Worm (Caenorhabditis elegans) whole organism, L1 larva: ENCODE measurements around the gene tag-151.

Experiments
- C04F5.9 ChIP-seq: sonication (generic microtip); optimal IDR thresholded peaks from 2 replicates; lab custom pipeline; 2016; ENCODE audit warnings: missing genetic modification characterization, missing compliant biosample characterization
- C16A3.4 ChIP-seq: fragments of 150-350 bp; optimal IDR thresholded peaks from 2 replicates; lab custom pipeline; 2014; ENCODE audit warnings: missing biosample characterization, missing genetic modification characterization
- C34B4.2 ChIP-seq: sonication (generic microtip); optimal IDR thresholded peaks from 2 replicates; lab custom pipeline; 2017; ENCODE audit warnings: mild to moderate bottlenecking, missing genetic modification characterization, missing compliant biosample characterization
- F16B12.6 ChIP-seq: fragments of 150-350 bp; optimal IDR thresholded peaks from 2 replicates; lab custom pipeline; 2014; ENCODE audit warnings: missing biosample characterization, missing genetic modification characterization
- aly-2 ChIP-seq: fragments of 150-350 bp; optimal IDR thresholded peaks from 2 replicates; lab custom pipeline; 2014; ENCODE audit warnings: missing biosample characterization, missing genetic modification characterization
- blmp-1 ChIP-seq: fragments of 150-350 bp; optimal IDR thresholded peaks from 2 replicates; lab custom pipeline; 2014; ENCODE audit warnings: missing biosample characterization, missing genetic modification characterization
- ceh-63 ChIP-seq: fragments of 200-800 bp; sonication (Bioruptor generic); optimal IDR thresholded peaks from 2 replicates; lab custom pipeline; 2018; ENCODE audit warnings: mild to moderate bottlenecking, missing genetic modification characterization, missing compliant biosample characterization
- ceh-8 ChIP-seq: fragments of 200-800 bp; sonication (Bioruptor generic); optimal IDR thresholded peaks from 2 replicates; lab custom pipeline; 2018; ENCODE audit warnings: mild to moderate bottlenecking, missing genetic modification characterization, moderate library complexity, missing compliant biosample characterization
- ces-1 ChIP-seq: fragments of 150-350 bp; optimal IDR thresholded peaks from 2 replicates; lab custom pipeline; 2014; ENCODE audit warnings: missing biosample characterization, missing genetic modification reagents, missing genetic modification characterization
- dsc-1 ChIP-seq: sonication (generic microtip); optimal IDR thresholded peaks from 2 replicates; lab custom pipeline; 2016; ENCODE audit warnings: mild to moderate bottlenecking, missing genetic modification characterization, missing compliant biosample characterization
- elt-2 ChIP-seq: sonication (generic microtip); optimal IDR thresholded peaks from 2 replicates; lab custom pipeline; 2016; ENCODE audit warnings: missing genetic modification characterization, mild to moderate bottlenecking, inconsistent platforms, missing compliant biosample characterization, missing genetic modification reagents
- ets-5 ChIP-seq: fragments of 200-800 bp; sonication (Bioruptor generic); IDR thresholded peaks from 2 replicates; pipeline ENCODE4 v1.3.6; 2022; ENCODE audit warnings: missing genetic modification characterization, missing compliant biosample characterization
- fkh-8 ChIP-seq: sonication (generic microtip); optimal IDR thresholded peaks from 2 replicates; lab custom pipeline; 2016; ENCODE audit warnings: mild to moderate bottlenecking, missing genetic modification characterization, missing compliant biosample characterization
- fos-1 ChIP-seq: fragments of 150-350 bp; optimal IDR thresholded peaks from 2 replicates; lab custom pipeline; 2014; ENCODE audit warnings: missing biosample characterization, missing genetic modification characterization
- grh-1 ChIP-seq: fragments of 200-800 bp; sonication (Bioruptor generic); IDR thresholded peaks from 2 replicates; pipeline ENCODE4 v1.3.6; 2022; ENCODE audit warnings: missing genetic modification reagents, missing genetic modification characterization, missing compliant biosample characterization
- hlh-17 ChIP-seq: fragments of 200-800 bp; sonication (Bioruptor generic); optimal IDR thresholded peaks from 2 replicates; lab custom pipeline; 2018; ENCODE audit warnings: missing genetic modification characterization, mild to moderate bottlenecking, missing compliant biosample characterization, moderate library complexity, borderline replicate concordance
- hpl-2 ChIP-seq: fragments of 150-350 bp; optimal IDR thresholded peaks from 2 replicates; lab custom pipeline; 2014; ENCODE audit warnings: missing biosample characterization, missing genetic modification reagents, missing genetic modification characterization
- isw-1 ChIP-seq: fragments of 200-800 bp; sonication (Bioruptor generic); IDR thresholded peaks from 2 replicates; pipeline ENCODE4 v1.3.6; 2022; ENCODE audit warnings: missing genetic modification characterization, missing compliant biosample characterization
- lin-14 ChIP-seq: fragments of 200-800 bp; sonication (Bioruptor generic); optimal IDR thresholded peaks from 2 replicates; lab custom pipeline; 2018; ENCODE audit warnings: mild to moderate bottlenecking, missing genetic modification characterization, moderate library complexity, missing compliant biosample characterization
- lin-15B ChIP-seq: fragments of 150-350 bp; sonication (generic microtip); optimal IDR thresholded peaks from 3 replicates; lab custom pipeline; 2014; ENCODE audit warnings: missing biosample characterization, missing genetic modification characterization
- lir-3 ChIP-seq: sonication (generic microtip); optimal IDR thresholded peaks from 2 replicates; lab custom pipeline; 2016; ENCODE audit warnings: mild to moderate bottlenecking, missing genetic modification characterization, moderate library complexity, missing compliant biosample characterization; ENCODE audit not compliant: poor library complexity
- lsy-2 ChIP-seq, 2 experiments: fragments of 150-350 bp; optimal IDR thresholded peaks; 2 replicates each; lab custom pipeline; 2014; ENCODE audit warnings: missing biosample characterization in 2 of 2, missing genetic modification characterization in 2 of 2
- mep-1 ChIP-seq: fragments of 150-350 bp; optimal IDR thresholded peaks from 2 replicates; lab custom pipeline; 2014; ENCODE audit warnings: missing biosample characterization, missing genetic modification characterization
- nhr-11 ChIP-seq: fragments of 150-350 bp; optimal IDR thresholded peaks from 2 replicates; lab custom pipeline; 2014; ENCODE audit warnings: missing biosample characterization, missing genetic modification characterization
- nhr-12 ChIP-seq: sonication (generic microtip); optimal IDR thresholded peaks from 2 replicates; lab custom pipeline; 2017; ENCODE audit warnings: missing biosample characterization, missing genetic modification characterization
- nhr-19 ChIP-seq: fragments of 200-800 bp; sonication (Bioruptor generic); conservative IDR thresholded peaks from 2 replicates; pipeline ENCODE4 v1.3.6; 2022; ENCODE audit warnings: missing genetic modification characterization, missing compliant biosample characterization
- nhr-20 ChIP-seq: sonication (generic microtip); optimal IDR thresholded peaks from 2 replicates; lab custom pipeline; 2016; ENCODE audit warnings: mild to moderate bottlenecking, missing genetic modification characterization, missing compliant biosample characterization
- nhr-71 ChIP-seq: sonication (generic microtip); optimal IDR thresholded peaks from 2 replicates; lab custom pipeline; 2016; ENCODE audit warnings: mild to moderate bottlenecking, missing genetic modification characterization, moderate library complexity, missing compliant biosample characterization
- nhr-76 ChIP-seq: sonication (generic microtip); optimal IDR thresholded peaks from 2 replicates; lab custom pipeline; 2017; ENCODE audit warnings: missing biosample characterization, missing genetic modification characterization
- pag-3 ChIP-seq: sonication (generic microtip); optimal IDR thresholded peaks from 2 replicates; lab custom pipeline; 2017; ENCODE audit warnings: missing genetic modification characterization, mild to moderate bottlenecking, missing compliant biosample characterization, antibody characterized with exemption, borderline replicate concordance; ENCODE audit not compliant: insufficient read depth
- rnt-1 ChIP-seq: sonication (generic microtip); optimal IDR thresholded peaks from 2 replicates; lab custom pipeline; 2016; ENCODE audit warnings: mild to moderate bottlenecking, missing genetic modification characterization, moderate library complexity, missing compliant biosample characterization
- skn-1 ChIP-seq: fragments of 150-350 bp; optimal IDR thresholded peaks from 2 replicates; lab custom pipeline; 2014; ENCODE audit warnings: missing biosample characterization, missing genetic modification characterization
- snu-23 ChIP-seq: sonication (generic microtip); optimal IDR thresholded peaks from 2 replicates; lab custom pipeline; 2016; ENCODE audit warnings: missing genetic modification characterization, missing compliant biosample characterization
- sup-37 ChIP-seq: fragments of 200-800 bp; sonication (Bioruptor generic); optimal IDR thresholded peaks from 2 replicates; lab custom pipeline; 2018; ENCODE audit warnings: mild to moderate bottlenecking, missing genetic modification characterization, missing compliant biosample characterization
- unc-130 ChIP-seq: fragments of 150-350 bp; optimal IDR thresholded peaks from 2 replicates; lab custom pipeline; 2017; ENCODE audit warnings: missing biosample characterization, missing genetic modification characterization, inconsistent platforms
- unc-30 ChIP-seq: sonication (generic microtip); optimal IDR thresholded peaks from 2 replicates; lab custom pipeline; 2017; ENCODE audit warnings: missing biosample characterization, missing genetic modification characterization
- unc-62 ChIP-seq: fragments of 150-350 bp; optimal IDR thresholded peaks from 2 replicates; lab custom pipeline; 2014; ENCODE audit warnings: missing biosample characterization, missing genetic modification reagents, missing genetic modification characterization
- zag-1 ChIP-seq: fragments of 150-350 bp; optimal IDR thresholded peaks from 2 replicates; lab custom pipeline; 2014; ENCODE audit warnings: missing biosample characterization, missing genetic modification characterization
- zip-4 ChIP-seq: fragments of 200-800 bp; sonication (Bioruptor generic); optimal IDR thresholded peaks from 2 replicates; lab custom pipeline; 2018; ENCODE audit warnings: mild to moderate bottlenecking, missing genetic modification characterization, moderate library complexity, missing compliant biosample characterization

Gene tag-151

ce11 chrII:4675481-4675880 is 34.6 kb upstream of the tag-151 start, which contains the start of gene T05A7.3:
Gene T05A7.3 (plus strand): TSS chrII:4675781.
- no peak for TF ChIP-seq unc-30 (tag; lab: Kevin White, UChicago)
- no peak for TF ChIP-seq ceh-63 (GFP tag; lab: Kevin White, UChicago)
- no peak for TF ChIP-seq grh-1 (GFP tag; lab: Robert Waterston, UW)
- no peak for TF ChIP-seq zag-1 (tag; lab: Kevin White, UChicago)
- no peak for TF ChIP-seq C04F5.9 (tag; lab: Kevin White, UChicago)
- no peak for TF ChIP-seq sup-37 (GFP tag; lab: Kevin White, UChicago)
- no peak for TF ChIP-seq zip-4 (GFP tag; lab: Kevin White, UChicago)
- no peak for TF ChIP-seq F16B12.6 (tag; lab: Kevin White, UChicago)
- TF ChIP-seq nhr-20 = no peak
- no peak for TF ChIP-seq nhr-12 (tag; lab: Kevin White, UChicago)
- no peak for TF ChIP-seq nhr-11 (tag; lab: Kevin White, UChicago)
- no peak for TF ChIP-seq C34B4.2 (tag; lab: Kevin White, UChicago)
- TF ChIP-seq lin-15B (tag; lab: Kevin White, UChicago) = no peak

- TF ChIP-seq lsy-2 (tag; optimal IDR thresholded peaks at IDR 0.05; lab: Kevin White, UChicago) = peak in 1 of 2 experiments; percentile 22
- TF ChIP-seq lin-14 (GFP tag; lab: Kevin White, UChicago) = peak; percentile 49
- no peak for TF ChIP-seq aly-2 (tag; lab: Kevin White, UChicago)
- TF ChIP-seq unc-62 (GFP tag; lab: Kevin White, UChicago) = no peak
- no peak for TF ChIP-seq fkh-8 (tag; lab: Kevin White, UChicago)
- TF ChIP-seq nhr-71 = peak; percentile 48
- TF ChIP-seq ces-1 (GFP tag; lab: Kevin White, UChicago) = no peak
- TF ChIP-seq nhr-19 = 0 out of 2 replicates have a peak, but pooled peaks have one; percentile 17
- no peak for TF ChIP-seq unc-130 (tag; lab: Kevin White, UChicago)
- no peak for TF ChIP-seq elt-2 (tag; lab: Kevin White, UChicago)
- peak; percentile 5 for TF ChIP-seq snu-23 (GFP tag; lab: Kevin White, UChicago)
- TF ChIP-seq C16A3.4 = no peak
- TF ChIP-seq lir-3 (tag; lab: Kevin White, UChicago) = peak; percentile 14
- TF ChIP-seq rnt-1 (tag; lab: Kevin White, UChicago) = peak; percentile 26
- no peak for TF ChIP-seq ets-5 (GFP tag; lab: Robert Waterston, UW)
- TF ChIP-seq pag-3 (tag; lab: Kevin White, UChicago) = no peak
- no peak for TF ChIP-seq skn-1 (tag; lab: Kevin White, UChicago)
- TF ChIP-seq ceh-63 (GFP tag; lab: Kevin White, UChicago) = no peak
- TF ChIP-seq unc-30 (tag; lab: Kevin White, UChicago) = no peak
- TF ChIP-seq dsc-1 (tag; lab: Kevin White, UChicago) = no peak
- no peak for TF ChIP-seq mep-1 (tag; lab: Kevin White, UChicago)
- TF ChIP-seq, all 84 proteins: peak for 7
Measured at ce11 chrII:4676241-4676640, 33.8 kb upstream of the tag-151 start.

DNA sequence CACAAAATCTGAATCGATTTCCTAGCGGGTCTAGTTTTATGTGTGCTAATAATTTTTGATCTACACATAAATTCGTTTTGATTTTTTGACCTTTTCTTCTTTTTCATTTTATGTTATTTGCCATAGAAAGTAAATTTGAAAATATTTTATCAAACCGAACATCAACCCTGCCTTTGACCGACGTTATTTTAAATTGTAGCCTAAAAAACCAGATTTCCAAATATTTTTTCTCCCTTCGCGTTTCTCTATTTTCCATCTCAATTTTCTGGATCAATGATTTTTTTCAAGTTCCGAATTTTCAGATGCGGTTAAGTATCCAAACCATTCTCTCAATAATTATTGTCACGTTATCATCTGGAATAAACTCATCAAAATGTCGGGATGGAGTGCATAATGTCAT is 32.2 kb upstream of the tag-151 start, which contains the start of gene T05A7.1:
Gene T05A7.1 (plus strand): TSS at position 301 of the 400 bp plus-strand sequence.
- no peak for TF ChIP-seq nhr-76 (tag; lab: Kevin White, UChicago)
- TF ChIP-seq nhr-12 (tag; lab: Kevin White, UChicago) = no peak
- no peak for TF ChIP-seq nhr-71
- no peak for TF ChIP-seq fos-1 (tag; lab: Kevin White, UChicago)
- TF ChIP-seq unc-130 (tag; lab: Kevin White, UChicago) = no peak
- TF ChIP-seq isw-1 (GFP tag; lab: Robert Waterston, UW) = no peak
- TF ChIP-seq ceh-8 (GFP tag; lab: Kevin White, UChicago) = no peak
- TF ChIP-seq rnt-1 (tag; lab: Kevin White, UChicago) = no peak
- TF ChIP-seq blmp-1 (tag; lab: Kevin White, UChicago) = no peak
- no peak for TF ChIP-seq ets-5 (GFP tag; lab: Robert Waterston, UW)
- no peak for TF ChIP-seq hpl-2 (GFP tag; lab: Kevin White, UChicago)
- no peak for TF ChIP-seq hlh-17 (GFP tag; lab: Kevin White, UChicago)
